Fruit fly (Drosophila melanogaster) whole organism, wandering third instar larva: ENCODE results near the gene CG13032.
A peak's percentile ranks its signal among the peaks of the same experiment; 100 is the strongest.

Experiments used
- Abd-B ChIP-seq: fragments of >200 bp; optimal IDR thresholded peaks from 2 replicates; lab custom pipeline; 2017; ENCODE audit warnings: missing biosample characterization, missing genetic modification characterization
- CG9705 ChIP-seq: fragments of 200-800 bp; sonication (Bioruptor generic); optimal IDR thresholded peaks from 2 replicates; lab custom pipeline; 2018; ENCODE audit warnings: missing biosample characterization, mild to moderate bottlenecking, missing genetic modification characterization
- Dfd ChIP-seq: fragments of >200 bp; optimal IDR thresholded peaks from 2 replicates; lab custom pipeline; 2017; ENCODE audit warnings: missing biosample characterization, missing genetic modification characterization
- Dif ChIP-seq: fragments of 200-275, 200-300 bp; sonication (Bioruptor generic); optimal IDR thresholded peaks from 2 replicates; lab custom pipeline; 2018; ENCODE audit warnings: missing biosample characterization, missing genetic modification characterization; ENCODE audit not compliant: partially characterized antibody
- GATAd ChIP-seq: sonication (Bioruptor generic); optimal IDR thresholded peaks from 2 replicates; lab custom pipeline; 2016; ENCODE audit warnings: missing biosample characterization, missing genetic modification characterization
- HLH106 ChIP-seq: fragments of 200-800 bp; optimal IDR thresholded peaks from 3 replicates; lab custom pipeline; 2019; ENCODE audit warnings: missing biosample characterization, mild to moderate bottlenecking, missing genetic modification characterization, moderate library complexity
- Hnf4 ChIP-seq: fragments of 200-800 bp; sonication (Bioruptor generic); optimal IDR thresholded peaks from 2 replicates; lab custom pipeline; 2016; ENCODE audit warnings: missing biosample characterization, mild to moderate bottlenecking, missing genetic modification characterization
- Hr78 ChIP-seq: fragments of >200 bp; optimal IDR thresholded peaks from 2 replicates; lab custom pipeline; 2017; ENCODE audit warnings: missing biosample characterization, missing genetic modification characterization
- Hr83 ChIP-seq: fragments of 200-300 bp; sonication (Bioruptor generic); optimal IDR thresholded peaks from 2 replicates; lab custom pipeline; 2016; ENCODE audit warnings: missing biosample characterization, mild to moderate bottlenecking, missing genetic modification characterization, moderate library complexity; ENCODE audit not compliant: poor library complexity, severe bottlenecking
- Mio ChIP-seq: sonication (Bioruptor generic); optimal IDR thresholded peaks from 2 replicates; lab custom pipeline; 2016; ENCODE audit warnings: missing biosample characterization, missing genetic modification characterization
- Myc ChIP-seq: fragments of >200 bp; optimal IDR thresholded peaks from 2 replicates; lab custom pipeline; 2017
- N ChIP-seq: fragments of >200 bp; optimal IDR thresholded peaks from 2 replicates; lab custom pipeline; 2018; ENCODE audit warnings: missing biosample characterization, missing external identifiers, missing genetic modification characterization
- OdsH ChIP-seq: fragments of 200-800 bp; sonication (Bioruptor generic); optimal IDR thresholded peaks from 2 replicates; lab custom pipeline; 2016; ENCODE audit warnings: missing biosample characterization, mild to moderate bottlenecking, missing genetic modification characterization
- Rel ChIP-seq, 2 experiments: fragments of 200-800 bp; sonication (Bioruptor generic) in 1 of 2; optimal IDR thresholded peaks; 2 replicates in 1 of 2; 3 replicates in 1 of 2; lab custom pipeline; 2016 to 2019; ENCODE audit warnings: mild to moderate bottlenecking in 2 of 2, missing biosample characterization in 2 of 2, missing genetic modification characterization in 2 of 2, moderate library complexity in 1 of 2
- Sp1 ChIP-seq: fragments of 200-800 bp; sonication (Bioruptor generic); optimal IDR thresholded peaks from 3 replicates; lab custom pipeline; 2019; ENCODE audit warnings: missing biosample characterization, mild to moderate bottlenecking, missing genetic modification characterization, moderate library complexity
- Vsx2 ChIP-seq: fragments of 200-300, 225-300 bp; sonication (Bioruptor generic); optimal IDR thresholded peaks from 2 replicates; lab custom pipeline; 2018; ENCODE audit warnings: missing biosample characterization, missing genetic modification characterization; ENCODE audit not compliant: partially characterized antibody
- br ChIP-seq: fragments of 200-800 bp; sonication (Bioruptor generic); optimal IDR thresholded peaks from 2 replicates; lab custom pipeline; 2016; ENCODE audit warnings: missing biosample characterization, missing genetic modification characterization
- dl ChIP-seq, 2 experiments: fragments of 175-275, 200-275 bp in 1 of 2; fragments of 200-275 bp in 1 of 2; sonication (Bioruptor generic); optimal IDR thresholded peaks; lab custom pipeline; 2018; ENCODE audit warnings: mild to moderate bottlenecking in 2 of 2, missing biosample characterization in 2 of 2, missing genetic modification characterization in 2 of 2, moderate library complexity in 2 of 2; ENCODE audit not compliant: partially characterized antibody in 2 of 2, insufficient read depth in 1 of 2
- dmrt93B ChIP-seq: fragments of 200-800 bp; sonication (Bioruptor generic); optimal IDR thresholded peaks from 2 replicates; lab custom pipeline; 2018; ENCODE audit warnings: missing biosample characterization, mild to moderate bottlenecking, missing genetic modification characterization
- dsf ChIP-seq: sonication (Bioruptor generic); optimal IDR thresholded peaks from 2 replicates; lab custom pipeline; 2016; ENCODE audit warnings: missing biosample characterization, missing genetic modification characterization, borderline replicate concordance
- ey ChIP-seq: fragments of 200-800 bp; sonication (Bioruptor generic); optimal IDR thresholded peaks from 2 replicates; lab custom pipeline; 2016; ENCODE audit warnings: missing biosample characterization, missing genetic modification characterization
- foxo ChIP-seq, 2 experiments: fragments of 200-800 bp; sonication (Bioruptor generic); optimal IDR thresholded peaks; 2 replicates in 1 of 2; 3 replicates in 1 of 2; lab custom pipeline; 2016 to 2017; ENCODE audit warnings: missing biosample characterization in 2 of 2, missing genetic modification characterization in 2 of 2
- fru ChIP-seq: fragments of 200-800 bp; sonication (Bioruptor generic); optimal IDR thresholded peaks from 3 replicates; lab custom pipeline; 2016; ENCODE audit warnings: missing biosample characterization, mild to moderate bottlenecking, missing genetic modification characterization
- h ChIP-seq: fragments of 200-800 bp; sonication (Bioruptor generic); optimal IDR thresholded peaks from 3 replicates; lab custom pipeline; 2016; ENCODE audit warnings: missing biosample characterization, mild to moderate bottlenecking, missing genetic modification characterization
- jim ChIP-seq: fragments of 175-275, 200-325 bp; sonication (Bioruptor generic); optimal IDR thresholded peaks from 2 replicates; lab custom pipeline; 2016; ENCODE audit warnings: missing biosample characterization, mild to moderate bottlenecking, missing genetic modification characterization
- lola ChIP-seq: fragments of >200 bp; optimal IDR thresholded peaks from 2 replicates; lab custom pipeline; 2017; ENCODE audit warnings: missing biosample characterization, missing genetic modification characterization
- pan ChIP-seq: fragments of >200 bp; optimal IDR thresholded peaks from 2 replicates; lab custom pipeline; 2017
- psq ChIP-seq: fragments of 200-800 bp; sonication (Bioruptor generic); optimal IDR thresholded peaks from 3 replicates; lab custom pipeline; 2017; ENCODE audit warnings: missing biosample characterization, mild to moderate bottlenecking, missing genetic modification characterization, moderate library complexity
- rgr ChIP-seq: fragments of 200-800 bp; sonication (Bioruptor generic); optimal IDR thresholded peaks from 3 replicates; lab custom pipeline; 2016; ENCODE audit warnings: missing biosample characterization, mild to moderate bottlenecking, missing genetic modification characterization
- sage ChIP-seq: fragments of 200-800 bp; sonication (Bioruptor generic); optimal IDR thresholded peaks from 2 replicates; lab custom pipeline; 2016; ENCODE audit warnings: missing biosample characterization, mild to moderate bottlenecking, missing genetic modification characterization
- sv ChIP-seq: fragments of 200-800 bp; sonication (Bioruptor generic); optimal IDR thresholded peaks from 3 replicates; lab custom pipeline; 2016; ENCODE audit warnings: missing biosample characterization, missing genetic modification characterization
- tai ChIP-seq: sonication (Bioruptor generic); optimal IDR thresholded peaks from 2 replicates; lab custom pipeline; 2016; ENCODE audit warnings: missing biosample characterization, missing genetic modification characterization
- usp ChIP-seq: fragments of >200 bp; optimal IDR thresholded peaks from 2 replicates; lab custom pipeline; 2017; ENCODE audit warnings: missing biosample characterization, missing genetic modification characterization

CG13032 gene

dm6 chr3L:16641094-16641493 is 32.7 kb upstream of the CG13032 start:
- TF ChIP-seq sv (GFP tag; lab: Kevin White, UChicago): no peak
- TF ChIP-seq Hr78 (GFP tag; lab: Kevin White, UChicago): no peak
- no peak for TF ChIP-seq Hnf4
- no peak for TF ChIP-seq foxo (GFP tag; optimal IDR thresholded peaks at IDR 0.05; lab: Kevin White, UChicago)

- TF ChIP-seq Vsx2 (GFP tag; lab: Kevin White, UChicago): no peak
- TF ChIP-seq jim (GFP tag; lab: Kevin White, UChicago): no peak
- TF ChIP-seq lola (GFP tag; lab: Kevin White, UChicago): no peak
- TF ChIP-seq sv (GFP tag; lab: Kevin White, UChicago): peak; percentile 10
- no peak for TF ChIP-seq CG9705 (GFP tag; lab: Kevin White, UChicago)
- no peak for TF ChIP-seq GATAd (GFP tag; lab: Kevin White, UChicago)
- no peak for TF ChIP-seq sage
- TF ChIP-seq Sp1: peak; percentile 41
- TF ChIP-seq br (GFP tag; lab: Kevin White, UChicago): peak; percentile 8
- TF ChIP-seq dl (GFP tag; optimal IDR thresholded peaks at IDR 0.05; lab: Kevin White, UChicago; ENCODE audit: insufficient read depth in 1 of 2, partially characterized antibody in 2 of 2): no peak
- TF ChIP-seq OdsH: peak; percentile 49
- peak; percentile 14 for TF ChIP-seq dmrt93B (GFP tag; lab: Kevin White, UChicago)
- TF ChIP-seq Myc (lab: Kevin White, UChicago): no peak
- TF ChIP-seq foxo (GFP tag; optimal IDR thresholded peaks at IDR 0.05; lab: Kevin White, UChicago): peak in 1 of 2 experiments; percentile 68
- peak; percentile 20 for TF ChIP-seq rgr (GFP tag; lab: Kevin White, UChicago)
- peak; percentile 36 for TF ChIP-seq psq
- no peak for TF ChIP-seq tai (GFP tag; lab: Kevin White, UChicago)
- peak; percentile 45 for TF ChIP-seq fru (GFP tag; lab: Kevin White, UChicago)
- peak; percentile 28 for TF ChIP-seq HLH106 (tag; lab: Kevin White, UChicago)
- TF ChIP-seq Hnf4: no peak
- TF ChIP-seq pan (lab: Kevin White, UChicago): no peak
- peak; percentile 20 for TF ChIP-seq ey (GFP tag; lab: Kevin White, UChicago)
- peak; percentile 27 for TF ChIP-seq h
- TF ChIP-seq Hr78 (GFP tag; lab: Kevin White, UChicago): no peak
- TF ChIP-seq N (GFP tag; lab: Kevin White, UChicago): no peak
Observed at dm6 chr3L:16642088-16642507, 31.7 kb upstream of the CG13032 start.

dm6 chr3L:16642954-16643353 is 30.8 kb upstream of the CG13032 start:
- no peak for TF ChIP-seq foxo (GFP tag; optimal IDR thresholded peaks at IDR 0.05; lab: Kevin White, UChicago)
- no peak for TF ChIP-seq Abd-B (GFP tag; lab: Kevin White, UChicago)
- no peak for TF ChIP-seq Dif
- TF ChIP-seq, all 38 proteins: peak for 0

- TF ChIP-seq br (GFP tag; lab: Kevin White, UChicago) (no peak), usp (GFP tag; lab: Kevin White, UChicago) (no peak), foxo (GFP tag; optimal IDR thresholded peaks at IDR 0.05; lab: Kevin White, UChicago) (no peak), fru (GFP tag; lab: Kevin White, UChicago) (no peak), Hr83 (GFP tag; lab: Kevin White, UChicago) (no peak), Sp1 (no peak), jim (GFP tag; lab: Kevin White, UChicago) (no peak), h (no peak), dsf (GFP tag; lab: Kevin White, UChicago) (no peak), dmrt93B (GFP tag; lab: Kevin White, UChicago) (no peak), Rel (GFP tag; optimal IDR thresholded peaks at IDR 0.05; lab: Kevin White, UChicago) (no peak), Rel (tag; optimal IDR thresholded peaks at IDR 0.05; lab: Kevin White, UChicago) (no peak)
Observed at dm6 chr3L:16644505-16644904, 29.3 kb upstream of the CG13032 start.

- TF ChIP-seq Mio (GFP tag; lab: Kevin White, UChicago): no peak
- no peak for TF ChIP-seq sage
- no peak for TF ChIP-seq Dif
- TF ChIP-seq Dfd (GFP tag; lab: Kevin White, UChicago): no peak
- TF ChIP-seq fru (GFP tag; lab: Kevin White, UChicago): no peak
- TF ChIP-seq psq: peak; percentile 40
Observed at dm6 chr3L:16645323-16645982, 28.3 kb upstream of the CG13032 start.
